Fruit fly (Drosophila melanogaster) whole organism, prepupa: ENCODE results near the gene MRP.
A peak's percentile ranks its signal among the peaks of the same experiment; 100 is the strongest.

ENCODE experiments used
- Blimp-1 ChIP-seq: fragments of 200-800 bp; sonication (Bioruptor generic); optimal IDR thresholded peaks from 3 replicates; lab custom pipeline; 2017; ENCODE audit warnings: missing biosample characterization, missing genetic modification characterization, mild to moderate bottlenecking, moderate library complexity, missing genetic modification reagents
- CG10631 ChIP-seq: fragments of 200-800 bp; sonication (Bioruptor generic); optimal IDR thresholded peaks from 2 replicates; lab custom pipeline; 2016; ENCODE audit warnings: missing biosample characterization, missing genetic modification characterization
- CG1621 ChIP-seq: fragments of 200-800 bp; sonication (Bioruptor generic); optimal IDR thresholded peaks from 3 replicates; lab custom pipeline; 2018; ENCODE audit warnings: missing biosample characterization, mild to moderate bottlenecking, missing genetic modification characterization
- CG16779 ChIP-seq: fragments of 200-800 bp; sonication (Bioruptor generic); optimal IDR thresholded peaks from 3 replicates; lab custom pipeline; 2017; ENCODE audit warnings: missing biosample characterization, mild to moderate bottlenecking, missing genetic modification characterization
- CG3032 ChIP-seq: fragments of 200-800 bp; optimal IDR thresholded peaks from 2 replicates; lab custom pipeline; 2019; ENCODE audit warnings: missing biosample characterization, mild to moderate bottlenecking, missing genetic modification characterization, moderate library complexity
- CG31627 ChIP-seq: fragments of 200-800 bp; sonication (Bioruptor generic); optimal IDR thresholded peaks from 3 replicates; lab custom pipeline; 2016; ENCODE audit warnings: missing biosample characterization, missing genetic modification characterization
- CG6854 ChIP-seq: fragments of 200-800 bp; sonication (Bioruptor generic); optimal IDR thresholded peaks from 2 replicates; lab custom pipeline; 2017; ENCODE audit warnings: missing biosample characterization, mild to moderate bottlenecking, missing genetic modification characterization
- Hr39 ChIP-seq: fragments of 200-800 bp; sonication (Bioruptor generic); optimal IDR thresholded peaks from 2 replicates; lab custom pipeline; 2016; ENCODE audit warnings: missing biosample characterization, missing genetic modification characterization
- OdsH ChIP-seq: fragments of 200-800 bp; sonication (Bioruptor generic); optimal IDR thresholded peaks from 3 replicates; lab custom pipeline; 2016; ENCODE audit warnings: missing biosample characterization, missing genetic modification characterization
- esn ChIP-seq: fragments of 200-800 bp; sonication (Bioruptor generic); optimal IDR thresholded peaks from 2 replicates; lab custom pipeline; 2016; ENCODE audit warnings: missing biosample characterization, mild to moderate bottlenecking, missing genetic modification characterization, moderate library complexity
- lz ChIP-seq: fragments of 200-800 bp; sonication (Bioruptor generic); optimal IDR thresholded peaks from 3 replicates; lab custom pipeline; 2016; ENCODE audit warnings: missing biosample characterization, missing genetic modification characterization
- salr ChIP-seq, 2 experiments: fragments of 200-800 bp; sonication (Bioruptor generic); optimal IDR thresholded peaks; 3 replicates each; lab custom pipeline; 2016 to 2018; ENCODE audit warnings: missing biosample characterization in 2 of 2, missing genetic modification characterization in 2 of 2, mild to moderate bottlenecking in 1 of 2
- spab ChIP-seq: fragments of 200-800 bp; sonication (Bioruptor generic); optimal IDR thresholded peaks from 2 replicates; lab custom pipeline; 2017; ENCODE audit warnings: missing biosample characterization, mild to moderate bottlenecking, missing genetic modification characterization, missing genetic modification reagents
- svp ChIP-seq: fragments of 200-800 bp; sonication (Bioruptor generic); peaks from one replicate; lab custom pipeline; 2016; ENCODE audit warnings: missing biosample characterization, missing genetic modification characterization

dm6 chr2L:12681603-12682368, 37.1 kb upstream of the MRP start:
- TF ChIP-seq Blimp-1 (GFP tag; lab: Kevin White, UChicago) (no peak), lz (no peak), CG6854 (no peak), CG31627 (GFP tag; lab: Kevin White, UChicago) (no peak), salr (GFP tag; optimal IDR thresholded peaks at IDR 0.05; lab: Kevin White, UChicago) (no peak), OdsH (GFP tag; lab: Kevin White, UChicago) (no peak), esn (no peak), CG16779 (tag; lab: Kevin White, UChicago) (no peak), CG1621 (tag; lab: Kevin White, UChicago) (no peak), CG3032 (tag; lab: Kevin White, UChicago) (no peak), svp (GFP tag; lab: Kevin White, UChicago) (no peak), CG10631 (GFP tag; lab: Kevin White, UChicago) (no peak), spab (GFP tag; lab: Kevin White, UChicago) (no peak), Hr39 (GFP tag; lab: Kevin White, UChicago) (peak; percentile 19)
